Worm (Caenorhabditis elegans) whole organism, L1 larva: ENCODE measurements around the gene EGAP5.1.
A peak's percentile ranks its signal among the peaks of the same experiment; 100 is the strongest.

Source experiments
- C04F5.9 ChIP-seq: sonication (generic microtip); optimal IDR thresholded peaks from 2 replicates; lab custom pipeline; 2016; ENCODE audit warnings: missing genetic modification characterization, missing compliant biosample characterization
- C16A3.4 ChIP-seq: fragments of 150-350 bp; optimal IDR thresholded peaks from 2 replicates; lab custom pipeline; 2014; ENCODE audit warnings: missing biosample characterization, missing genetic modification characterization
- C34B4.2 ChIP-seq: sonication (generic microtip); optimal IDR thresholded peaks from 2 replicates; lab custom pipeline; 2017; ENCODE audit warnings: mild to moderate bottlenecking, missing genetic modification characterization, missing compliant biosample characterization
- F16B12.6 ChIP-seq: fragments of 150-350 bp; optimal IDR thresholded peaks from 2 replicates; lab custom pipeline; 2014; ENCODE audit warnings: missing biosample characterization, missing genetic modification characterization
- Y116A8C.19 ChIP-seq: sonication (generic microtip); optimal IDR thresholded peaks from 2 replicates; lab custom pipeline; 2016; ENCODE audit warnings: missing compliant biosample characterization, missing genetic modification characterization, borderline replicate concordance
- blmp-1 ChIP-seq: fragments of 150-350 bp; optimal IDR thresholded peaks from 2 replicates; lab custom pipeline; 2014; ENCODE audit warnings: missing biosample characterization, missing genetic modification characterization
- ceh-8 ChIP-seq: fragments of 200-800 bp; sonication (Bioruptor generic); optimal IDR thresholded peaks from 2 replicates; lab custom pipeline; 2018; ENCODE audit warnings: mild to moderate bottlenecking, missing genetic modification characterization, moderate library complexity, missing compliant biosample characterization
- ceh-82 ChIP-seq, 3 experiments: fragments of 150-350 bp in 1 of 3; sonication (generic microtip) in 2 of 3; optimal IDR thresholded peaks; 2 replicates each; lab custom pipeline; 2014 to 2017; ENCODE audit warnings: missing biosample characterization in 3 of 3, missing genetic modification characterization in 3 of 3
- ceh-88 ChIP-seq: fragments of 200-800 bp; sonication (Bioruptor generic); IDR thresholded peaks from 2 replicates; pipeline ENCODE4 v1.3.6; 2022; ENCODE audit warnings: missing genetic modification characterization, missing compliant biosample characterization
- ces-1 ChIP-seq: fragments of 150-350 bp; optimal IDR thresholded peaks from 2 replicates; lab custom pipeline; 2014; ENCODE audit warnings: missing biosample characterization, missing genetic modification reagents, missing genetic modification characterization
- dpl-1 ChIP-seq, 3 experiments: fragments of 150-350 bp in 2 of 3; sonication (generic microtip) in 1 of 3; optimal IDR thresholded peaks; 2 replicates each; lab custom pipeline; 2014 to 2017; ENCODE audit warnings: missing biosample characterization in 3 of 3, missing genetic modification characterization in 3 of 3, missing genetic modification reagents in 3 of 3
- dsc-1 ChIP-seq: sonication (generic microtip); optimal IDR thresholded peaks from 2 replicates; lab custom pipeline; 2016; ENCODE audit warnings: mild to moderate bottlenecking, missing genetic modification characterization, missing compliant biosample characterization
- efl-1 ChIP-seq, 4 experiments: fragments of 150-350 bp; optimal IDR thresholded peaks in 3 of 4; peaks in 1 of 4; 1 replicate in 1 of 4; 2 replicates in 3 of 4; lab custom pipeline; 2014; ENCODE audit warnings: missing biosample characterization in 2 of 4, missing genetic modification characterization in 2 of 4, missing genetic modification reagents in 2 of 4
- efl-3 ChIP-seq: fragments of 200-800 bp; sonication (Bioruptor generic); optimal IDR thresholded peaks from 2 replicates; lab custom pipeline; 2018; ENCODE audit warnings: mild to moderate bottlenecking, missing genetic modification characterization, missing compliant biosample characterization
- egl-13 ChIP-seq: sonication (generic microtip); optimal IDR thresholded peaks from 2 replicates; lab custom pipeline; 2016; ENCODE audit warnings: missing genotype, missing genetic modification reagents, missing genetic modification characterization, missing compliant biosample characterization
- egl-27 ChIP-seq, 2 experiments: fragments of 150-350 bp in 1 of 2; sonication (generic microtip); optimal IDR thresholded peaks; 3 replicates each; lab custom pipeline; 2017 to 2018; ENCODE audit warnings: missing biosample characterization in 2 of 2, missing genetic modification characterization in 2 of 2, missing genetic modification reagents in 2 of 2
- ets-5 ChIP-seq: fragments of 200-800 bp; sonication (Bioruptor generic); IDR thresholded peaks from 2 replicates; pipeline ENCODE4 v1.3.6; 2022; ENCODE audit warnings: missing genetic modification characterization, missing compliant biosample characterization
- fkh-10 ChIP-seq: sonication (generic microtip); optimal IDR thresholded peaks from 2 replicates; lab custom pipeline; 2017; ENCODE audit warnings: missing biosample characterization, missing genetic modification reagents, missing genetic modification characterization
- fkh-4 ChIP-seq: sonication (generic microtip); optimal IDR thresholded peaks from 2 replicates; lab custom pipeline; 2016; ENCODE audit warnings: missing compliant biosample characterization, missing genetic modification characterization, borderline replicate concordance
- hlh-17 ChIP-seq: fragments of 200-800 bp; sonication (Bioruptor generic); optimal IDR thresholded peaks from 2 replicates; lab custom pipeline; 2018; ENCODE audit warnings: missing genetic modification characterization, mild to moderate bottlenecking, missing compliant biosample characterization, moderate library complexity, borderline replicate concordance
- hpl-2 ChIP-seq: fragments of 150-350 bp; optimal IDR thresholded peaks from 2 replicates; lab custom pipeline; 2014; ENCODE audit warnings: missing biosample characterization, missing genetic modification reagents, missing genetic modification characterization
- irx-1 ChIP-seq: sonication (generic microtip); optimal IDR thresholded peaks from 2 replicates; lab custom pipeline; 2016; ENCODE audit warnings: missing genetic modification characterization, missing compliant biosample characterization
- lin-13 ChIP-seq: fragments of 150-350 bp; optimal IDR thresholded peaks from 2 replicates; lab custom pipeline; 2014; ENCODE audit warnings: missing biosample characterization, missing genetic modification reagents, missing genetic modification characterization
- lin-14 ChIP-seq: fragments of 200-800 bp; sonication (Bioruptor generic); optimal IDR thresholded peaks from 2 replicates; lab custom pipeline; 2018; ENCODE audit warnings: mild to moderate bottlenecking, missing genetic modification characterization, moderate library complexity, missing compliant biosample characterization
- lin-15B ChIP-seq: fragments of 150-350 bp; sonication (generic microtip); optimal IDR thresholded peaks from 3 replicates; lab custom pipeline; 2014; ENCODE audit warnings: missing biosample characterization, missing genetic modification characterization
- lin-35 ChIP-seq, 2 experiments: fragments of 150-350 bp; optimal IDR thresholded peaks; 2 replicates each; lab custom pipeline; 2014; ENCODE audit warnings: missing biosample characterization in 2 of 2, missing genetic modification characterization in 2 of 2, missing genetic modification reagents in 2 of 2
- lir-3 ChIP-seq: sonication (generic microtip); optimal IDR thresholded peaks from 2 replicates; lab custom pipeline; 2016; ENCODE audit warnings: mild to moderate bottlenecking, missing genetic modification characterization, moderate library complexity, missing compliant biosample characterization; ENCODE audit not compliant: poor library complexity
- lsy-2 ChIP-seq, 2 experiments: fragments of 150-350 bp; optimal IDR thresholded peaks; 2 replicates each; lab custom pipeline; 2014; ENCODE audit warnings: missing biosample characterization in 2 of 2, missing genetic modification characterization in 2 of 2
- mef-2 ChIP-seq: fragments of 150-350 bp; optimal IDR thresholded peaks from 2 replicates; lab custom pipeline; 2014; ENCODE audit warnings: missing biosample characterization, missing genetic modification characterization
- mep-1 ChIP-seq: fragments of 150-350 bp; optimal IDR thresholded peaks from 2 replicates; lab custom pipeline; 2014; ENCODE audit warnings: missing biosample characterization, missing genetic modification characterization
- nhr-11 ChIP-seq: fragments of 150-350 bp; optimal IDR thresholded peaks from 2 replicates; lab custom pipeline; 2014; ENCODE audit warnings: missing biosample characterization, missing genetic modification characterization
- nhr-237 ChIP-seq: fragments of 150-350 bp; optimal IDR thresholded peaks from 2 replicates; lab custom pipeline; 2014; ENCODE audit warnings: missing biosample characterization, missing genetic modification characterization
- nhr-28 ChIP-seq: fragments of 150-350 bp; optimal IDR thresholded peaks from 2 replicates; lab custom pipeline; 2014; ENCODE audit warnings: missing biosample characterization, missing genetic modification characterization
- nhr-76 ChIP-seq: sonication (generic microtip); optimal IDR thresholded peaks from 2 replicates; lab custom pipeline; 2017; ENCODE audit warnings: missing biosample characterization, missing genetic modification characterization
- nhr-84 ChIP-seq: sonication (generic microtip); optimal IDR thresholded peaks from 2 replicates; lab custom pipeline; 2017; ENCODE audit warnings: missing biosample characterization, missing genetic modification characterization
- nhr-85 ChIP-seq: sonication (generic microtip); peaks from one replicate; lab custom pipeline; 2016; ENCODE audit warnings: missing genetic modification characterization, inconsistent platforms, missing compliant biosample characterization
- nhr-90 ChIP-seq: sonication (generic microtip); optimal IDR thresholded peaks from 2 replicates; lab custom pipeline; 2016; ENCODE audit warnings: mild to moderate bottlenecking, missing genetic modification characterization, missing compliant biosample characterization; ENCODE audit not compliant: poor library complexity
- pax-3 ChIP-seq: fragments of 200-800 bp; sonication (Bioruptor generic); optimal IDR thresholded peaks from 2 replicates; lab custom pipeline; 2018; ENCODE audit warnings: mild to moderate bottlenecking, missing genetic modification characterization, moderate library complexity, missing compliant biosample characterization
- pqm-1 ChIP-seq: sonication (generic microtip); optimal IDR thresholded peaks from 3 replicates; lab custom pipeline; 2017; ENCODE audit warnings: missing biosample characterization, missing genetic modification characterization
- skn-1 ChIP-seq: fragments of 150-350 bp; optimal IDR thresholded peaks from 2 replicates; lab custom pipeline; 2014; ENCODE audit warnings: missing biosample characterization, missing genetic modification characterization
- snu-23 ChIP-seq: sonication (generic microtip); optimal IDR thresholded peaks from 2 replicates; lab custom pipeline; 2016; ENCODE audit warnings: missing genetic modification characterization, missing compliant biosample characterization
- sox-4 ChIP-seq: sonication (generic microtip); optimal IDR thresholded peaks from 2 replicates; lab custom pipeline; 2016; ENCODE audit warnings: missing genetic modification characterization, missing compliant biosample characterization
- sptf-1 ChIP-seq: fragments of 150-350 bp; optimal IDR thresholded peaks from 2 replicates; lab custom pipeline; 2014; ENCODE audit warnings: missing biosample characterization, missing genetic modification characterization
- sup-37 ChIP-seq: fragments of 200-800 bp; sonication (Bioruptor generic); optimal IDR thresholded peaks from 2 replicates; lab custom pipeline; 2018; ENCODE audit warnings: mild to moderate bottlenecking, missing genetic modification characterization, missing compliant biosample characterization
- tlp-1 ChIP-seq: fragments of 150-350 bp; optimal IDR thresholded peaks from 2 replicates; lab custom pipeline; 2014; ENCODE audit warnings: missing biosample characterization, missing genetic modification characterization
- unc-130 ChIP-seq: fragments of 150-350 bp; optimal IDR thresholded peaks from 2 replicates; lab custom pipeline; 2017; ENCODE audit warnings: missing biosample characterization, missing genetic modification characterization, inconsistent platforms
- unc-30 ChIP-seq: sonication (generic microtip); optimal IDR thresholded peaks from 2 replicates; lab custom pipeline; 2017; ENCODE audit warnings: missing biosample characterization, missing genetic modification characterization
- unc-98 ChIP-seq: fragments of 200-800 bp; sonication (Bioruptor generic); IDR thresholded peaks from 2 replicates; pipeline ENCODE4 v1.3.6; 2022; ENCODE audit warnings: missing genetic modification characterization, missing compliant biosample characterization
- zag-1 ChIP-seq: fragments of 150-350 bp; optimal IDR thresholded peaks from 2 replicates; lab custom pipeline; 2014; ENCODE audit warnings: missing biosample characterization, missing genetic modification characterization

The EGAP5.1 gene

ce11 chrX:5131760-5132159 is 31.1 kb upstream of the EGAP5.1 start:
- no peak for TF ChIP-seq Y116A8C.19 (tag; lab: Kevin White, UChicago)
- TF ChIP-seq lin-15B: no peak
- TF ChIP-seq ceh-8: no peak
- no peak for TF ChIP-seq nhr-11 (tag; lab: Kevin White, UChicago)
- no peak for TF ChIP-seq mep-1 (tag; lab: Kevin White, UChicago)
- TF ChIP-seq ceh-88 (GFP tag; lab: Robert Waterston, UW): no peak
- no peak for TF ChIP-seq efl-3
- no peak for TF ChIP-seq C04F5.9 (tag; lab: Kevin White, UChicago)
- no peak for TF ChIP-seq C16A3.4 (tag; lab: Kevin White, UChicago)
- TF ChIP-seq lin-35 (GFP tag; optimal IDR thresholded peaks at IDR 0.05; lab: Kevin White, UChicago): no peak

- no peak for TF ChIP-seq blmp-1 (tag; lab: Kevin White, UChicago)
Observed at ce11 chrX:5133980-5134379, 28.9 kb upstream of the EGAP5.1 start, which contains the start of gene tbc-7. TSS of gene tbc-7 (plus strand) at chrX:5134280.

- TF ChIP-seq fkh-10 (no peak), nhr-28 (no peak), nhr-237 (no peak), dpl-1 (GFP tag; optimal IDR thresholded peaks at IDR 0.05; lab: Kevin White, UChicago) (no peak), unc-30 (tag; lab: Kevin White, UChicago) (no peak), tlp-1 (tag; lab: Kevin White, UChicago) (no peak), pqm-1 (tag; lab: Kevin White, UChicago) (no peak), sox-4 (no peak), pax-3 (tag; lab: Kevin White, UChicago) (no peak), sup-37 (GFP tag; lab: Kevin White, UChicago) (no peak), efl-3 (no peak), ets-5 (GFP tag; lab: Robert Waterston, UW) (no peak), egl-27 (tag; optimal IDR thresholded peaks at IDR 0.05; lab: Kevin White, UChicago) (no peak), blmp-1 (tag; lab: Kevin White, UChicago) (peak; percentile 45), irx-1 (tag; lab: Kevin White, UChicago) (no peak), lin-14 (GFP tag; lab: Kevin White, UChicago) (peak; percentile 48), lsy-2 (tag; optimal IDR thresholded peaks at IDR 0.05; lab: Kevin White, UChicago) (no peak), ces-1 (GFP tag; lab: Kevin White, UChicago) (no peak), unc-98 (GFP tag; lab: Robert Waterston, UW) (no peak), lin-13 (GFP tag; lab: Kevin White, UChicago) (no peak), zag-1 (tag; lab: Kevin White, UChicago) (no peak), C34B4.2 (tag; lab: Kevin White, UChicago) (no peak), nhr-84 (tag; lab: Kevin White, UChicago) (no peak), C16A3.4 (tag; lab: Kevin White, UChicago) (no peak), efl-1 (optimal IDR thresholded peaks at IDR 0.05; lab: Kevin White, UChicago) (no peak), efl-1 (GFP tag; optimal IDR thresholded peaks at IDR 0.05 in 1 of 2; lab: Kevin White, UChicago) (no peak), nhr-76 (tag; lab: Kevin White, UChicago) (no peak), mef-2 (tag; lab: Kevin White, UChicago) (no peak), dsc-1 (no peak), hlh-17 (GFP tag; lab: Kevin White, UChicago) (no peak), nhr-85 (tag; lab: Kevin White, UChicago) (peak; percentile 87), skn-1 (tag; lab: Kevin White, UChicago) (no peak), egl-13 (no peak), snu-23 (GFP tag; lab: Kevin White, UChicago) (peak; percentile 50), hpl-2 (GFP tag; lab: Kevin White, UChicago) (no peak), F16B12.6 (tag; lab: Kevin White, UChicago) (no peak), lir-3 (tag; lab: Kevin White, UChicago) (no peak), nhr-90 (tag; lab: Kevin White, UChicago) (peak; percentile 9), unc-130 (tag; lab: Kevin White, UChicago) (peak; percentile 24), fkh-4 (no peak), sptf-1 (tag; lab: Kevin White, UChicago) (no peak), ceh-82 (tag; optimal IDR thresholded peaks at IDR 0.05; lab: Kevin White, UChicago) (no peak), ceh-88 (GFP tag; lab: Robert Waterston, UW) (no peak)
Observed at ce11 chrX:5135548-5135947, 27.3 kb upstream of the EGAP5.1 start.
